Fruit fly (Drosophila melanogaster) whole organism, prepupa: ENCODE measurements around the gene ETHR.

Experiments
- Blimp-1 ChIP-seq: fragments of 200-800 bp; sonication (Bioruptor generic); optimal IDR thresholded peaks from 3 replicates; lab custom pipeline; 2017; ENCODE audit warnings: missing biosample characterization, missing genetic modification characterization, mild to moderate bottlenecking, moderate library complexity, missing genetic modification reagents
- CG10631 ChIP-seq: fragments of 200-800 bp; sonication (Bioruptor generic); optimal IDR thresholded peaks from 2 replicates; lab custom pipeline; 2016; ENCODE audit warnings: missing biosample characterization, missing genetic modification characterization
- CG10669 ChIP-seq: fragments of 200-800 bp; sonication (Bioruptor generic); optimal IDR thresholded peaks from 3 replicates; lab custom pipeline; 2018; ENCODE audit warnings: missing biosample characterization, mild to moderate bottlenecking, missing genetic modification characterization, moderate library complexity
- CG11294 ChIP-seq: fragments of 200-800 bp; sonication (Bioruptor generic); IDR thresholded peaks from 2 replicates; pipeline ENCODE4 v1.3.6; 2022; ENCODE audit warnings: missing biosample characterization, missing genetic modification characterization
- CG11902 ChIP-seq: fragments of 200-800 bp; sonication (Bioruptor generic); optimal IDR thresholded peaks from 3 replicates; lab custom pipeline; 2016; ENCODE audit warnings: missing biosample characterization, missing genetic modification characterization
- CG1621 ChIP-seq: fragments of 200-800 bp; sonication (Bioruptor generic); optimal IDR thresholded peaks from 3 replicates; lab custom pipeline; 2018; ENCODE audit warnings: missing biosample characterization, mild to moderate bottlenecking, missing genetic modification characterization
- CG16779 ChIP-seq: fragments of 200-800 bp; sonication (Bioruptor generic); optimal IDR thresholded peaks from 3 replicates; lab custom pipeline; 2017; ENCODE audit warnings: missing biosample characterization, mild to moderate bottlenecking, missing genetic modification characterization
- CG3032 ChIP-seq: fragments of 200-800 bp; optimal IDR thresholded peaks from 2 replicates; lab custom pipeline; 2019; ENCODE audit warnings: missing biosample characterization, mild to moderate bottlenecking, missing genetic modification characterization, moderate library complexity
- CG34406 ChIP-seq: fragments of 200-800 bp; sonication (Bioruptor generic); optimal IDR thresholded peaks from 3 replicates; lab custom pipeline; 2016; ENCODE audit warnings: missing biosample characterization, missing genetic modification characterization
- CG3919 ChIP-seq: fragments of 200-800 bp; sonication (Bioruptor generic); optimal IDR thresholded peaks from 3 replicates; lab custom pipeline; 2016; ENCODE audit warnings: missing biosample characterization, missing genetic modification characterization
- CG4318 ChIP-seq: fragments of 200-800 bp; sonication (Bioruptor generic); optimal IDR thresholded peaks from 3 replicates; lab custom pipeline; 2017; ENCODE audit warnings: missing biosample characterization, mild to moderate bottlenecking, missing genetic modification characterization
- CG6792 ChIP-seq: fragments of 200-800 bp; sonication (Bioruptor generic); optimal IDR thresholded peaks from 3 replicates; lab custom pipeline; 2016; ENCODE audit warnings: missing biosample characterization, missing genetic modification characterization
- CG6854 ChIP-seq: fragments of 200-800 bp; sonication (Bioruptor generic); optimal IDR thresholded peaks from 2 replicates; lab custom pipeline; 2017; ENCODE audit warnings: missing biosample characterization, mild to moderate bottlenecking, missing genetic modification characterization
- CG7368 ChIP-seq: fragments of 200-800 bp; sonication (Bioruptor generic); optimal IDR thresholded peaks from 3 replicates; lab custom pipeline; 2016; ENCODE audit warnings: missing biosample characterization, missing genetic modification characterization
- CG8319 ChIP-seq: fragments of 200-800 bp; sonication (Bioruptor generic); optimal IDR thresholded peaks from 3 replicates; lab custom pipeline; 2016; ENCODE audit warnings: missing biosample characterization, missing genetic modification characterization
- CG8632 ChIP-seq: fragments of 200-800 bp; sonication (Bioruptor generic); optimal IDR thresholded peaks from 3 replicates; lab custom pipeline; 2016; ENCODE audit warnings: missing biosample characterization, missing genetic modification characterization
- CG9139 ChIP-seq: fragments of 200-800 bp; sonication (Bioruptor generic); optimal IDR thresholded peaks from 3 replicates; lab custom pipeline; 2017; ENCODE audit warnings: missing biosample characterization, mild to moderate bottlenecking, missing genetic modification characterization
- Eip78C ChIP-seq: fragments of 200-800 bp; sonication (Bioruptor generic); peaks from one replicate; lab custom pipeline; 2016; ENCODE audit warnings: missing biosample characterization, missing genetic modification characterization
- Eip93F ChIP-seq: fragments of 200-800 bp; sonication (Bioruptor generic); optimal IDR thresholded peaks from 2 replicates; lab custom pipeline; 2016; ENCODE audit warnings: missing biosample characterization, mild to moderate bottlenecking, missing genetic modification characterization
- Ets21C ChIP-seq: fragments of 200-800 bp; sonication (Bioruptor generic); optimal IDR thresholded peaks from 3 replicates; lab custom pipeline; 2016; ENCODE audit warnings: missing biosample characterization, missing genetic modification characterization
- Gug ChIP-seq: fragments of 200-800 bp; sonication (Bioruptor generic); IDR thresholded peaks from 2 replicates; pipeline ENCODE4 v1.3.6; 2022; ENCODE audit warnings: missing biosample characterization, missing genetic modification characterization
- Hr39 ChIP-seq: fragments of 200-800 bp; sonication (Bioruptor generic); optimal IDR thresholded peaks from 2 replicates; lab custom pipeline; 2016; ENCODE audit warnings: missing biosample characterization, missing genetic modification characterization
- Lpt ChIP-seq: fragments of 200-800 bp; sonication (Bioruptor generic); optimal IDR thresholded peaks from 3 replicates; lab custom pipeline; 2016; ENCODE audit warnings: missing biosample characterization, missing genetic modification characterization
- Met ChIP-seq: fragments of 200-800 bp; sonication (Bioruptor generic); optimal IDR thresholded peaks from 3 replicates; lab custom pipeline; 2016; ENCODE audit warnings: missing biosample characterization, missing genetic modification characterization
- OdsH ChIP-seq: fragments of 200-800 bp; sonication (Bioruptor generic); optimal IDR thresholded peaks from 3 replicates; lab custom pipeline; 2016; ENCODE audit warnings: missing biosample characterization, missing genetic modification characterization
- Smox ChIP-seq: fragments of 200-800 bp; sonication (Bioruptor generic); optimal IDR thresholded peaks from 3 replicates; lab custom pipeline; 2016; ENCODE audit warnings: missing biosample characterization, missing genetic modification characterization
- Sox102F ChIP-seq: fragments of 200-800 bp; sonication (Bioruptor generic); optimal IDR thresholded peaks from 2 replicates; lab custom pipeline; 2016; ENCODE audit warnings: missing biosample characterization, mild to moderate bottlenecking, missing genetic modification characterization
- Sox14 ChIP-seq: fragments of 200-800 bp; sonication (Bioruptor generic); optimal IDR thresholded peaks from 3 replicates; lab custom pipeline; 2016; ENCODE audit warnings: missing biosample characterization, missing genetic modification characterization
- Sox15 ChIP-seq: fragments of 200-800 bp; sonication (Bioruptor generic); optimal IDR thresholded peaks from 3 replicates; lab custom pipeline; 2016; ENCODE audit warnings: missing biosample characterization, missing genetic modification characterization
- acj6 ChIP-seq: fragments of 200-800 bp; sonication (Bioruptor generic); optimal IDR thresholded peaks from 3 replicates; lab custom pipeline; 2016; ENCODE audit warnings: missing biosample characterization, missing genetic modification characterization
- dac ChIP-seq: fragments of 200-800 bp; sonication (Bioruptor generic); optimal IDR thresholded peaks from 2 replicates; lab custom pipeline; 2017; ENCODE audit warnings: missing biosample characterization, mild to moderate bottlenecking, missing genetic modification characterization
- dsx ChIP-seq: fragments of 200-800 bp; optimal IDR thresholded peaks from 3 replicates; lab custom pipeline; 2019; ENCODE audit warnings: missing biosample characterization, mild to moderate bottlenecking, missing genetic modification characterization, moderate library complexity; ENCODE audit not compliant: poor library complexity, severe bottlenecking
- eg ChIP-seq: fragments of 200-800 bp; sonication (Bioruptor generic); IDR thresholded peaks from 3 replicates; pipeline ENCODE4 v1.3.6; 2022; ENCODE audit warnings: missing biosample characterization, missing genetic modification characterization
- esn ChIP-seq: fragments of 200-800 bp; sonication (Bioruptor generic); optimal IDR thresholded peaks from 2 replicates; lab custom pipeline; 2016; ENCODE audit warnings: missing biosample characterization, mild to moderate bottlenecking, missing genetic modification characterization, moderate library complexity
- fd59A ChIP-seq: fragments of 200-800 bp; sonication (Bioruptor generic); optimal IDR thresholded peaks from 2 replicates; lab custom pipeline; 2017; ENCODE audit warnings: missing biosample characterization, mild to moderate bottlenecking, missing genetic modification characterization, missing genetic modification reagents
- lz ChIP-seq: fragments of 200-800 bp; sonication (Bioruptor generic); optimal IDR thresholded peaks from 3 replicates; lab custom pipeline; 2016; ENCODE audit warnings: missing biosample characterization, missing genetic modification characterization
- net ChIP-seq: fragments of 200-800 bp; sonication (Bioruptor generic); optimal IDR thresholded peaks from 3 replicates; lab custom pipeline; 2016; ENCODE audit warnings: missing biosample characterization, missing genetic modification characterization
- pdm3 ChIP-seq: fragments of 200-800 bp; sonication (Bioruptor generic); optimal IDR thresholded peaks from 3 replicates; lab custom pipeline; 2016; ENCODE audit warnings: missing biosample characterization, missing genetic modification characterization
- spab ChIP-seq: fragments of 200-800 bp; sonication (Bioruptor generic); optimal IDR thresholded peaks from 2 replicates; lab custom pipeline; 2017; ENCODE audit warnings: missing biosample characterization, mild to moderate bottlenecking, missing genetic modification characterization, missing genetic modification reagents
- ss ChIP-seq, 2 experiments: fragments of 200-800 bp; sonication (Bioruptor generic); optimal IDR thresholded peaks; 2 replicates in 1 of 2; 3 replicates in 1 of 2; lab custom pipeline; 2017 to 2018; ENCODE audit warnings: mild to moderate bottlenecking in 2 of 2, missing biosample characterization in 2 of 2, missing genetic modification characterization in 2 of 2, moderate library complexity in 1 of 2
- svp ChIP-seq: fragments of 200-800 bp; sonication (Bioruptor generic); peaks from one replicate; lab custom pipeline; 2016; ENCODE audit warnings: missing biosample characterization, missing genetic modification characterization
- topi ChIP-seq: fragments of 200-800 bp; sonication (Bioruptor generic); optimal IDR thresholded peaks from 3 replicates; lab custom pipeline; 2016; ENCODE audit warnings: missing biosample characterization, missing genetic modification characterization
- vri ChIP-seq: fragments of 200-800 bp; sonication (Bioruptor generic); optimal IDR thresholded peaks from 3 replicates; lab custom pipeline; 2016; ENCODE audit warnings: missing biosample characterization, mild to moderate bottlenecking, missing genetic modification characterization

Gene ETHR

DNA sequence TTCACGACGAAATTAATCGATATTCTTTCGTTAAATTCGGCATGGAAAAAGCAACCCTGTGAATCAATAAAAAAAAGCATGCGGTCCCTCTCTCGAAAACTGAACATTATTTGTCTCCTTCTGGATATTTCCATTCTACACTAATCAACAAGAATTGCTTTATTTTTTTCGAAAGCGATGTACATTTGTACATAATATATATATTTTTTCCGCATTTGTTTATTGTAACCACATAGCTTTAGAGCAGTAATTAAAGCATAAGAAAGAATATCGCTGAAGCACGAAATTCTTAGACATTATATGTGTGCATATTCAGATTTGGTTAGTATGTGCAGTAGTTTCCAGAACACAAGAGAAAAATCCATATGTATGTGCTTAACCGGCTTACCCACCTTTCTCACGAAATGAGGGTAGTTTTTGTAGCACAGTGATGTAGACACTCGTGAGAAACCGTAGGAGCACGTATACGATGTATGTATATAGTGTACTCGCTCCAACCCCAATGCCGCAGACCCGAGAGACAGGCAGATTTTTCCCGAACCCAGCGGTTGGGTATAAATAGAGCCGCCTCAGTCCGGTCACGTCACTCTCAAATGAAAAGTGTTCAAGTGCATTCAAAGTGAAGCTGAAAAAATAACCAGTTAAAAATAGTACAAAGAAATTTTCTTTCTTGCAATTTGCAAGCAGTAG is 49.4 kb downstream of the ETHR start (continued):
- TF ChIP-seq CG11902 (GFP tag; lab: Kevin White, UChicago) (peak; percentile 74), CG10669 (GFP tag; lab: Kevin White, UChicago) (peak; percentile 95), Eip78C (GFP tag; lab: Kevin White, UChicago) (peak; percentile 98), Sox102F (GFP tag; lab: Kevin White, UChicago) (peak; percentile 94), Met (GFP tag; lab: Kevin White, UChicago) (peak; percentile 92), fd59A (GFP tag; lab: Kevin White, UChicago) (peak; percentile 88), Ets21C (peak; percentile 66), CG8632 (GFP tag; lab: Kevin White, UChicago) (peak; percentile 87), CG34406 (peak; percentile 90), CG6792 (peak; percentile 64), CG3032 (tag; lab: Kevin White, UChicago) (peak; percentile 91), Eip93F (peak; percentile 82), Hr39 (GFP tag; lab: Kevin White, UChicago) (peak; percentile 83), net (GFP tag; lab: Kevin White, UChicago) (peak; percentile 91), Blimp-1 (peak; percentile 79), dsx (GFP tag; lab: Kevin White, UChicago) (peak; percentile 89), CG4318 (GFP tag; lab: Kevin White, UChicago) (peak; percentile 83), pdm3 (GFP tag; lab: Kevin White, UChicago) (peak; percentile 91), CG10631 (peak; percentile 67), CG1621 (tag; lab: Kevin White, UChicago) (peak; percentile 85), Smox (GFP tag; lab: Kevin White, UChicago) (peak; percentile 90), CG3919 (peak; percentile 86), spab (GFP tag; lab: Kevin White, UChicago) (peak; percentile 87), topi (GFP tag; lab: Kevin White, UChicago) (peak; percentile 90), lz (GFP tag; lab: Kevin White, UChicago) (peak; percentile 81), dac (peak; percentile 64)

DNA sequence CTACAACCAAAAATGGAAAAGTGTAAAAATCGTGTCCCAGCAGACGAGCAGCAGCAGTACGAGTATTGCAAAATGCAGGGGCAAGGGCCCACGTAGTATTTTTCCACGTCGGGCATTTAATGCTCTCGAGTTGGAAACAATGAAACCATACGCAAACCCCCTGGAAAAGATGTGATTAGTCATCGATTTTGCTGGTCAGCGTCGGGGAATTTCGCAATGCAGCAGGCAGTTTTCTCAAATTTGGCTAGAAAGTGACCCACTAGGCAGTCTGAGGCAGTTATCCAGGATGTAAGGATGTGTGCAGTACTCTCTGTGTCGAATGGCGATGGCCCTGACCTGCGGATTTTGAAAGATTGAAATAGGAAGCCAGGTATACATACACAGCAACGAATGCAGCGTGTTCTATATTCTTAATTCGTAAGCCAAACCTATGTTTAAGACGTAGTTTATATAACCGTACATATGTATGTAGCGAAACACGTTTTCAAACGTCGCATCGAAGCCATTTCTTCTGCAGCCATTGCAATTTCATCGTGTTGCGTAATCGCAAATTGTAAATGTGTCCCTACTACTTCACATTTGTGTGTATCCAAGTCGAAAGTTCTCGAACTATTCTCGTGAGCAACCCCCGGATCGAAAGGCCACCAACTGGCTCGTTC is 50.0 kb downstream of the ETHR start:
- no peak for TF ChIP-seq Ets21C
- no peak for TF ChIP-seq CG4318 (GFP tag; lab: Kevin White, UChicago)

DNA sequence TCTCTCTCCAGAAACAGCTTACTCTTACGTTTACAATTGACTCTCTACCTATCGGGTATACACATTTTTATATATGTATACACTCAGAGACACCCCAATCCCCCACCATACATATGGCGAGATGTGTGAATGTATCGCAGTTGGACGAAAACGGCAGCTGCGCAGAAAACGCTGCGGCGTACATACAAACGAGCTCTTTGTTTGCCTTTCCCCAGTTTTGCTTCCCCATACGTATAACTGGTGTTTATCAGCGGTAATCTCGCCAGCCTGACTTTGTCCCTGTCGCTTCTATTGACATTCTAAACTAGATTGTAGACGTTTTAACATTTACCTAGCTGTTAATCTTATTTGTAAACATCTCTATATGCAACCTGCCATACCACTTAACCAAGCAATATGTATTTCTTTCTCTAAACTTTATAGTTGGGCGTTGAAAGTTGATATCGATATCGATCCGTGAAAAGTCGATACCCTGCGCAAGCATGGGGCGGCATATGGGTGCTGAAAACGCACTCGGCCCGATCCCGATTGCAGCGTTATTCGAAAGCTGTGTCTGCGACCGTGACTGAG is 50.7 kb downstream of the ETHR start:
- peak in 1 of 2 experiments; percentile 34 for TF ChIP-seq ss (GFP tag; optimal IDR thresholded peaks at IDR 0.05; lab: Kevin White, UChicago)
- TF ChIP-seq Met (GFP tag; lab: Kevin White, UChicago), result no peak
- peak; percentile 20 for TF ChIP-seq Eip93F
- TF ChIP-seq CG3919, result peak; percentile 45
- TF ChIP-seq CG16779 (tag; lab: Kevin White, UChicago), result no peak
- no peak for TF ChIP-seq Gug (GFP tag; lab: Robert Waterston, UW)
- no peak for TF ChIP-seq OdsH (GFP tag; lab: Kevin White, UChicago)
- TF ChIP-seq dac, result no peak
- TF ChIP-seq CG8319 (GFP tag; lab: Kevin White, UChicago), result no peak
- TF ChIP-seq CG1621 (tag; lab: Kevin White, UChicago), result no peak
- peak; percentile 55 for TF ChIP-seq CG9139 (GFP tag; lab: Kevin White, UChicago)
- TF ChIP-seq CG6854 (GFP tag; lab: Kevin White, UChicago), result peak; percentile 46
- TF ChIP-seq eg (GFP tag; lab: Robert Waterston, UW), result no peak
- no peak for TF ChIP-seq topi (GFP tag; lab: Kevin White, UChicago)
- TF ChIP-seq CG7368, result no peak
- peak; percentile 86 for TF ChIP-seq Sox14 (GFP tag; lab: Kevin White, UChicago)
- peak; percentile 14 for TF ChIP-seq acj6 (GFP tag; lab: Kevin White, UChicago)
- no peak for TF ChIP-seq CG10669 (GFP tag; lab: Kevin White, UChicago)
- no peak for TF ChIP-seq esn (GFP tag; lab: Kevin White, UChicago)
- TF ChIP-seq Hr39 (GFP tag; lab: Kevin White, UChicago), result no peak
- no peak for TF ChIP-seq CG11294 (GFP tag; lab: Robert Waterston, UW)
- peak; percentile 40 for TF ChIP-seq Lpt
- peak; percentile 9 for TF ChIP-seq dsx (GFP tag; lab: Kevin White, UChicago)
- TF ChIP-seq spab (GFP tag; lab: Kevin White, UChicago), result no peak
- peak; percentile 78 for TF ChIP-seq svp (GFP tag; lab: Kevin White, UChicago)
- peak; percentile 93 for TF ChIP-seq vri (GFP tag; lab: Kevin White, UChicago)
- no peak for TF ChIP-seq Sox15 (GFP tag; lab: Kevin White, UChicago)
- no peak for TF ChIP-seq Blimp-1
- TF ChIP-seq CG10631, result peak; percentile 33
- TF ChIP-seq Smox (GFP tag; lab: Kevin White, UChicago), result no peak
- TF ChIP-seq Ets21C, result no peak
